Worm (Caenorhabditis elegans) whole organism, L1 larva: ENCODE measurements around the gene hpo-19.
A peak's percentile ranks its signal among the peaks of the same experiment; 100 is the strongest.

Source experiments
- aha-1 ChIP-seq: fragments of 150-350 bp; optimal IDR thresholded peaks from 2 replicates; lab custom pipeline; 2014; ENCODE audit warnings: missing biosample characterization, missing genetic modification characterization
- ama-1 ChIP-seq: fragments of 150-350 bp; optimal IDR thresholded peaks from 2 replicates; lab custom pipeline; 2014
- ceh-63 ChIP-seq: fragments of 200-800 bp; sonication (Bioruptor generic); optimal IDR thresholded peaks from 2 replicates; lab custom pipeline; 2018; ENCODE audit warnings: mild to moderate bottlenecking, missing genetic modification characterization, missing compliant biosample characterization
- ceh-8 ChIP-seq: fragments of 200-800 bp; sonication (Bioruptor generic); optimal IDR thresholded peaks from 2 replicates; lab custom pipeline; 2018; ENCODE audit warnings: mild to moderate bottlenecking, missing genetic modification characterization, moderate library complexity, missing compliant biosample characterization
- ceh-82 ChIP-seq, 3 experiments: fragments of 150-350 bp in 1 of 3; sonication (generic microtip) in 2 of 3; optimal IDR thresholded peaks; 2 replicates each; lab custom pipeline; 2014 to 2017; ENCODE audit warnings: missing biosample characterization in 3 of 3, missing genetic modification characterization in 3 of 3
- dsc-1 ChIP-seq: sonication (generic microtip); optimal IDR thresholded peaks from 2 replicates; lab custom pipeline; 2016; ENCODE audit warnings: mild to moderate bottlenecking, missing genetic modification characterization, missing compliant biosample characterization
- efl-1 ChIP-seq, 4 experiments: fragments of 150-350 bp; optimal IDR thresholded peaks in 3 of 4; peaks in 1 of 4; 1 replicate in 1 of 4; 2 replicates in 3 of 4; lab custom pipeline; 2014; ENCODE audit warnings: missing biosample characterization in 2 of 4, missing genetic modification characterization in 2 of 4, missing genetic modification reagents in 2 of 4
- egl-13 ChIP-seq: sonication (generic microtip); optimal IDR thresholded peaks from 2 replicates; lab custom pipeline; 2016; ENCODE audit warnings: missing genotype, missing genetic modification reagents, missing genetic modification characterization, missing compliant biosample characterization
- elt-2 ChIP-seq: sonication (generic microtip); optimal IDR thresholded peaks from 2 replicates; lab custom pipeline; 2016; ENCODE audit warnings: missing genetic modification characterization, mild to moderate bottlenecking, inconsistent platforms, missing compliant biosample characterization, missing genetic modification reagents
- fkh-4 ChIP-seq: sonication (generic microtip); optimal IDR thresholded peaks from 2 replicates; lab custom pipeline; 2016; ENCODE audit warnings: missing compliant biosample characterization, missing genetic modification characterization, borderline replicate concordance
- fkh-8 ChIP-seq: sonication (generic microtip); optimal IDR thresholded peaks from 2 replicates; lab custom pipeline; 2016; ENCODE audit warnings: mild to moderate bottlenecking, missing genetic modification characterization, missing compliant biosample characterization
- grh-1 ChIP-seq: fragments of 200-800 bp; sonication (Bioruptor generic); IDR thresholded peaks from 2 replicates; pipeline ENCODE4 v1.3.6; 2022; ENCODE audit warnings: missing genetic modification reagents, missing genetic modification characterization, missing compliant biosample characterization
- lin-39 ChIP-seq: fragments of 150-350 bp; optimal IDR thresholded peaks from 2 replicates; lab custom pipeline; 2014; ENCODE audit warnings: missing biosample characterization, missing genetic modification reagents, missing genetic modification characterization
- lir-3 ChIP-seq: sonication (generic microtip); optimal IDR thresholded peaks from 2 replicates; lab custom pipeline; 2016; ENCODE audit warnings: mild to moderate bottlenecking, missing genetic modification characterization, moderate library complexity, missing compliant biosample characterization; ENCODE audit not compliant: poor library complexity
- lsy-2 ChIP-seq, 2 experiments: fragments of 150-350 bp; optimal IDR thresholded peaks; 2 replicates each; lab custom pipeline; 2014; ENCODE audit warnings: missing biosample characterization in 2 of 2, missing genetic modification characterization in 2 of 2
- mdl-1 ChIP-seq, 2 experiments: fragments of 150-350 bp; optimal IDR thresholded peaks; 2 replicates each; lab custom pipeline; 2014 to 2017; ENCODE audit warnings: missing biosample characterization in 2 of 2, missing genetic modification characterization in 2 of 2, inconsistent platforms in 1 of 2
- nhr-20 ChIP-seq: sonication (generic microtip); optimal IDR thresholded peaks from 2 replicates; lab custom pipeline; 2016; ENCODE audit warnings: mild to moderate bottlenecking, missing genetic modification characterization, missing compliant biosample characterization
- nhr-237 ChIP-seq: fragments of 150-350 bp; optimal IDR thresholded peaks from 2 replicates; lab custom pipeline; 2014; ENCODE audit warnings: missing biosample characterization, missing genetic modification characterization
- nhr-71 ChIP-seq: sonication (generic microtip); optimal IDR thresholded peaks from 2 replicates; lab custom pipeline; 2016; ENCODE audit warnings: mild to moderate bottlenecking, missing genetic modification characterization, moderate library complexity, missing compliant biosample characterization
- nhr-77 ChIP-seq: fragments of 150-350 bp; optimal IDR thresholded peaks from 2 replicates; lab custom pipeline; 2014; ENCODE audit warnings: missing biosample characterization, missing genetic modification characterization
- nhr-85 ChIP-seq: sonication (generic microtip); peaks from one replicate; lab custom pipeline; 2016; ENCODE audit warnings: missing genetic modification characterization, inconsistent platforms, missing compliant biosample characterization
- nhr-90 ChIP-seq: sonication (generic microtip); optimal IDR thresholded peaks from 2 replicates; lab custom pipeline; 2016; ENCODE audit warnings: mild to moderate bottlenecking, missing genetic modification characterization, missing compliant biosample characterization; ENCODE audit not compliant: poor library complexity
- pax-3 ChIP-seq: fragments of 200-800 bp; sonication (Bioruptor generic); optimal IDR thresholded peaks from 2 replicates; lab custom pipeline; 2018; ENCODE audit warnings: mild to moderate bottlenecking, missing genetic modification characterization, moderate library complexity, missing compliant biosample characterization
- skn-1 ChIP-seq: fragments of 150-350 bp; optimal IDR thresholded peaks from 2 replicates; lab custom pipeline; 2014; ENCODE audit warnings: missing biosample characterization, missing genetic modification characterization
- sox-4 ChIP-seq: sonication (generic microtip); optimal IDR thresholded peaks from 2 replicates; lab custom pipeline; 2016; ENCODE audit warnings: missing genetic modification characterization, missing compliant biosample characterization
- unc-130 ChIP-seq: fragments of 150-350 bp; optimal IDR thresholded peaks from 2 replicates; lab custom pipeline; 2017; ENCODE audit warnings: missing biosample characterization, missing genetic modification characterization, inconsistent platforms
- unc-30 ChIP-seq: sonication (generic microtip); optimal IDR thresholded peaks from 2 replicates; lab custom pipeline; 2017; ENCODE audit warnings: missing biosample characterization, missing genetic modification characterization
- unc-62 ChIP-seq: fragments of 150-350 bp; optimal IDR thresholded peaks from 2 replicates; lab custom pipeline; 2014; ENCODE audit warnings: missing biosample characterization, missing genetic modification reagents, missing genetic modification characterization
- xbp-1 ChIP-seq: sonication (generic microtip); optimal IDR thresholded peaks from 2 replicates; lab custom pipeline; 2016; ENCODE audit warnings: missing genetic modification characterization, missing compliant biosample characterization
- zag-1 ChIP-seq: fragments of 150-350 bp; optimal IDR thresholded peaks from 2 replicates; lab custom pipeline; 2014; ENCODE audit warnings: missing biosample characterization, missing genetic modification characterization
- zip-4 ChIP-seq: fragments of 200-800 bp; sonication (Bioruptor generic); optimal IDR thresholded peaks from 2 replicates; lab custom pipeline; 2018; ENCODE audit warnings: mild to moderate bottlenecking, missing genetic modification characterization, moderate library complexity, missing compliant biosample characterization
- ztf-4 ChIP-seq: fragments of 150-350 bp; optimal IDR thresholded peaks from 2 replicates; lab custom pipeline; 2014; ENCODE audit warnings: missing biosample characterization, missing genetic modification characterization

hpo-19 gene

ce11 chrV:6414469-6414868 is 22.0 kb upstream of the hpo-19 start:
- TF ChIP-seq zip-4 (no peak), ceh-63 (no peak), elt-2 (tag; lab: Kevin White, UChicago) (peak; percentile 51), efl-1 (optimal IDR thresholded peaks at IDR 0.05; lab: Kevin White, UChicago) (no peak), efl-1 (GFP tag; optimal IDR thresholded peaks at IDR 0.05 in 1 of 2; lab: Kevin White, UChicago) (peak in 1 of 2 experiments; percentile 11)

DNA sequence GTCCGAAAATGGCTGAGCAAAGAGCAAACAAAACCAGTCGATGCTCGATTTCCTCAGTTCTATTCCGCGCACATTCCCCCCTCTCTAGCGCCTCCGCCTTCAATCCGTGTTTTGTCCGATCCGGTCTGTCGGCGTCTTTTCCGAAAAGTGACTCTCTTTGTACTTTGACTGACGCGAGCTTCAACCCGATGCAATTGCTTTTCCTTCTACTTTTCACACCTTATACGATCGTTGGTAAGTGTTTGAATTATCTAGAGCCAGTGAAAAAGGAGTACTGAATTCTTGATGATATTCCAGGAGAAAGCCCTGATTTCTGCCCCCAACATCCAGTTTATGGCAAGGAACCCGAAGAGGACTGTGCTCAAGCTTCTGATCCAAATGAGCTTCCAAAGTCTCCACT is 21.5 kb upstream of the hpo-19 start, which contains the start of gene cht-6:
Gene cht-6, plus strand, starts transcription at position 9 of the 400 bp plus-strand sequence.
- TF ChIP-seq xbp-1 (tag; lab: Kevin White, UChicago) (no peak), egl-13 (tag; lab: Kevin White, UChicago) (no peak), ama-1 (lab: Kevin White, UChicago) (no peak), dsc-1 (tag; lab: Kevin White, UChicago) (no peak), ceh-82 (tag; optimal IDR thresholded peaks at IDR 0.05; lab: Kevin White, UChicago) (no peak), ztf-4 (no peak), unc-130 (tag; lab: Kevin White, UChicago) (no peak), nhr-20 (tag; lab: Kevin White, UChicago) (no peak), nhr-77 (tag; lab: Kevin White, UChicago) (no peak), fkh-8 (tag; lab: Kevin White, UChicago) (no peak), pax-3 (no peak), nhr-237 (tag; lab: Kevin White, UChicago) (no peak), zag-1 (tag; lab: Kevin White, UChicago) (no peak), ceh-8 (GFP tag; lab: Kevin White, UChicago) (no peak), unc-30 (no peak), lin-39 (tag; lab: Kevin White, UChicago) (no peak), fkh-4 (tag; lab: Kevin White, UChicago) (no peak), nhr-71 (no peak), unc-62 (GFP tag; lab: Kevin White, UChicago) (no peak), lsy-2 (tag; optimal IDR thresholded peaks at IDR 0.05; lab: Kevin White, UChicago) (no peak)

- TF ChIP-seq pax-3 = no peak
- TF ChIP-seq mdl-1 (tag; optimal IDR thresholded peaks at IDR 0.05; lab: Kevin White, UChicago) = no peak
Measured at ce11 chrV:6424055-6424454, 12.4 kb upstream of the hpo-19 start, which contains the start of gene urb-1. TSS of gene urb-1 (minus strand) at chrV:6424155.

DNA sequence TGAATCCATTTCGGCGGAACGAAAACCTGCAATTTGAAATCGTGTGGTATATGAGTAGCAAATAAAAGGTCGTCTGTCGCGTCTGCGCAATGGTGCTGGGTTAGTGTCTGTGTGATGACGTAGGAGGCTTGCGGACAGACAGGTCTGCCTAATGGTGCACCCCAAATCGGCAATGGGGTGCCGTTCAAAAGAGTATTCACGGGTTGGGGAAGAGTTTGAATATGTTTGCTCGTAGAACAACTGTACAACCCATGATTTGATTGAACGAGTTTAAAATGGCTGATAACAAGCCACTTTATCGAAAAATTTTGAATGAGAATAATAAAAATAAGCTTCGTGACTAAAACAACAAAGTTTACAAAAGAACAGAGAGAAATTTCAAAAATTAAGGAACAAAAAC is 10.5 kb upstream of the hpo-19 start, which contains the start of gene T05H4.11:
Gene T05H4.11, minus strand, starts transcription at position 335 of the 400 bp plus-strand sequence.
- peak; percentile 31 for TF ChIP-seq nhr-85 (tag; lab: Kevin White, UChicago)
- TF ChIP-seq aha-1 (tag; lab: Kevin White, UChicago) = no peak
- peak; percentile 14 for TF ChIP-seq ama-1 (lab: Kevin White, UChicago)
- TF ChIP-seq efl-1 (optimal IDR thresholded peaks at IDR 0.05; lab: Kevin White, UChicago) = peak in 1 of 2 experiments; percentile 18
- no peak for TF ChIP-seq efl-1 (GFP tag; optimal IDR thresholded peaks at IDR 0.05 in 1 of 2; lab: Kevin White, UChicago)
- TF ChIP-seq sox-4 (tag; lab: Kevin White, UChicago) = no peak
- no peak for TF ChIP-seq nhr-90 (tag; lab: Kevin White, UChicago)
- peak; percentile 37 for TF ChIP-seq nhr-71
- no peak for TF ChIP-seq skn-1 (tag; lab: Kevin White, UChicago)

DNA sequence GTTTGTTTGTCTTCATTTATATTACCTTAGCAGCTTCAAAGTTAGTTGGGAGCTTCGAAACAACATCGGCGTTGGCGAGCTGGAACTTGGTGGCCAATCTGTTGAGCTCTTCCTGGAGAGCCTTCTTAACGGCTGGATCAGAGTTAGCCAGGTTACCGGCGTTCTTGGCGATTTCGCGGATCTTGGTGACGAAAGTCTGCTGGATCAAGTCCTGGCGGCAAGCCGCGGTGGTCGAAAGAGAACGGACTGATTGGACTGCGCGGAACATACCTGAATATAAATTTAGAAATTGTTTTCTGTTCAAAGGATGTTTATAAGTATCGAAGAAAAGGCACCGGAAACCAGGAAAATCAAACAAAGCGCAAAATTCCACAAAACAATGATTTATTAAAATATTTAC is 9.6 kb upstream of the hpo-19 start, which contains the start of gene atp-4:
Gene atp-4, minus strand, starts transcription at position 270 of the 400 bp plus-strand sequence.
- TF ChIP-seq lir-3 (tag; lab: Kevin White, UChicago) (no peak), grh-1 (GFP tag; lab: Robert Waterston, UW) (peak; percentile 27; the same call in 1 of the 2 replicates)
